Worm (Caenorhabditis elegans) whole organism, early embryonic: ENCODE measurements around the gene Y48C3A.18.

Source experiments
- B0310.2 ChIP-seq: sonication (generic microtip); optimal IDR thresholded peaks from 2 replicates; lab custom pipeline; 2016; ENCODE audit warnings: mild to moderate bottlenecking, missing genetic modification characterization, missing compliant biosample characterization
- F13C5.2 ChIP-seq: sonication (generic microtip); optimal IDR thresholded peaks from 2 replicates; lab custom pipeline; 2017; ENCODE audit warnings: mild to moderate bottlenecking, missing genetic modification characterization, inconsistent platforms, missing compliant biosample characterization
- aly-1 ChIP-seq: sonication (generic microtip); optimal IDR thresholded peaks from 2 replicates; lab custom pipeline; 2016; ENCODE audit warnings: missing genetic modification characterization, missing compliant biosample characterization
- ama-1 ChIP-seq: fragments of 150-350 bp; optimal IDR thresholded peaks from 2 replicates; lab custom pipeline; 2014
- ceh-13 ChIP-seq: fragments of 200-800 bp; sonication (Bioruptor generic); optimal IDR thresholded peaks from 2 replicates; lab custom pipeline; 2018; ENCODE audit warnings: mild to moderate bottlenecking, missing genetic modification characterization, missing compliant biosample characterization
- ceh-36 ChIP-seq: sonication (generic microtip); optimal IDR thresholded peaks from 2 replicates; lab custom pipeline; 2016; ENCODE audit warnings: missing genetic modification characterization, inconsistent platforms, missing compliant biosample characterization
- ets-7 ChIP-seq: sonication (generic microtip); optimal IDR thresholded peaks from 2 replicates; lab custom pipeline; 2016; ENCODE audit warnings: missing genotype, missing genetic modification characterization, missing compliant biosample characterization
- flt-1 ChIP-seq: fragments of 200-800 bp; sonication (Bioruptor generic); IDR thresholded peaks from 2 replicates; pipeline ENCODE4 v1.3.6; 2022; ENCODE audit warnings: missing genetic modification characterization, missing compliant biosample characterization
- hmbx-1 ChIP-seq: sonication (generic microtip); optimal IDR thresholded peaks from 2 replicates; lab custom pipeline; 2016; ENCODE audit warnings: mild to moderate bottlenecking, missing genetic modification characterization, missing compliant biosample characterization
- hmg-4 ChIP-seq: fragments of 200-800 bp; sonication (Bioruptor generic); optimal IDR thresholded peaks from 2 replicates; lab custom pipeline; 2018; ENCODE audit warnings: mild to moderate bottlenecking, missing genetic modification characterization, missing compliant biosample characterization
- hnd-1 ChIP-seq: sonication (generic microtip); optimal IDR thresholded peaks from 2 replicates; lab custom pipeline; 2016; ENCODE audit warnings: missing genetic modification characterization, missing compliant biosample characterization
- pes-1 ChIP-seq: fragments of 200-800 bp; sonication (Bioruptor generic); IDR thresholded peaks from 2 replicates; pipeline ENCODE4 v1.3.6; 2022; ENCODE audit warnings: missing genetic modification reagents, missing genetic modification characterization, missing compliant biosample characterization
- scrt-1 ChIP-seq: fragments of 200-800 bp; sonication (Bioruptor generic); IDR thresholded peaks from 2 replicates; pipeline ENCODE4 v1.3.6; 2022; ENCODE audit warnings: missing genetic modification characterization, missing compliant biosample characterization
- sea-1 ChIP-seq: fragments of 200-800 bp; sonication (Bioruptor generic); conservative IDR thresholded peaks from 2 replicates; pipeline ENCODE4 v1.3.6; 2022; ENCODE audit warnings: missing genetic modification characterization, missing compliant biosample characterization
- tbx-11 ChIP-seq: fragments of 200-800 bp; sonication (Bioruptor generic); IDR thresholded peaks from 2 replicates; pipeline ENCODE4 v1.3.6; 2022; ENCODE audit warnings: missing genetic modification characterization, missing compliant biosample characterization
- tbx-37 ChIP-seq: fragments of 200-800 bp; sonication (Bioruptor generic); conservative IDR thresholded peaks from 2 replicates; pipeline ENCODE4 v1.3.6; 2022; ENCODE audit warnings: missing genetic modification reagents, missing genetic modification characterization, missing compliant biosample characterization
- tra-4 ChIP-seq: sonication (generic microtip); optimal IDR thresholded peaks from 2 replicates; lab custom pipeline; 2017; ENCODE audit warnings: missing genetic modification characterization, missing compliant biosample characterization

Y48C3A.18 gene

DNA sequence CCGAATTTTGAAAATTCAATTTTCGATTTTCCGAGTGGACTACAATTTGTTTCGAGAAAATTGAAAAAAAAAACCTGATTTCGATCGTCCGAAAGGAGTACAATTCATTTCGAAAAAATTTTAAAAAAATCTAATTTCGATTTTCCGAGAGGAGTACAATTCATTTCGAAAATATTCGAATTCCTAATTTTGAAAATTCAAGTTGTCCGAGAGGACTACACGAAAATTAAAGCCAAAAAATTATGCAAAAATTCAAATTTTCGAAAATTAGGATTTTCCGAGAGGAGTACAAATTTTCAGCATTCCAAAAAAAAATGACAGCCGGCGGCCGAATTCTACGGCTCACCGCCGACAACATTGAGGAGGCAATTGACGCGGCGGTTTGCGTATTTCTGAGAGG is at the start of gene Y48C3A.18:
Gene Y48C3A.18 (plus strand): TSS at position 301 of the 400 bp plus-strand sequence.
- TF ChIP-seq hnd-1 (no peak), pes-1 (GFP tag; lab: Robert Waterston, UW) (no peak), hmg-4 (GFP tag; lab: Kevin White, UChicago) (no peak), F13C5.2 (no peak), B0310.2 (no peak), tbx-11 (no peak), ama-1 (no peak)

DNA sequence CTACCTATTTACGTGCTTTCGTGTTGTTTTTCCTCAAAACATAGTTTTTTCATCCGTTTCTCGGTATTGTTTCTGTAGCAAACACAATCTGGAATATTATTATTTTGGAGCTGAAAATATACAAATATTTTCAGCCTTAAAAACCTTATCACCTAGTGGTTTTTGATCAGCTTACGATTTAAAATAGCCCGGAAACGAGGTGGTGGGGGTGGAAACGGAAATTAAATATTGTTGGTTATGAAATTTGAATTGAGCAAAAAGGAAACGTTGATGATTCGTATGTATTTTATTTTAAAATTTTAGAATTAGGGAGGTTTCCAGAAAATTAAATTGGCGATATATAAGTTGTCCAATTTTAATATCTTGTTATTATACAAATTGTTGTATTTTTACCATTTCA is 44.7 kb upstream of the Y48C3A.18 start:
- TF ChIP-seq ets-7 (tag; lab: Kevin White, UChicago), result no peak
- TF ChIP-seq pes-1 (GFP tag; lab: Robert Waterston, UW), result no peak
- no peak for TF ChIP-seq tbx-11
- TF ChIP-seq ceh-13 (GFP tag; lab: Kevin White, UChicago), result no peak
- TF ChIP-seq sea-1 (GFP tag; lab: Robert Waterston, UW), result no peak
- TF ChIP-seq tbx-37 (GFP tag; lab: Robert Waterston, UW), result no peak

DNA sequence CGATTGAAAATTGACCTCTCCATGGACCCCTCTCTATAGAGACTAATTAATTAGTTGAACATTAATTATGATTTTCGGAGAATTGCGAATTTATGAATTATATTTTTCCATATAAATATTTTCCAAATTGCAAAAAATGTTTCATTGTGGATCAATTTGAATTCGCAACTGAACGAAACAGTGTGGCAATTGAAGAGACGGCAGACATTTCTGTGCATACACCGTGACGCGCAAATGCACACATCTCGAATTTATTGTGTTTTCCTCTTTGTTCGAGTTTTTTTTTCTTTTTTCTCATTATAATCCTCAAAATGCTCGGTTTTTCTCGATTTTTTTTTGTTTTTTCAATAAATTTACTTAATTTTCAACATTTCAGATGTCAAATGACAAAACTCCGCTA is 43.2 kb upstream of the Y48C3A.18 start, which contains the start of gene Y48C3A.20:
Gene Y48C3A.20 (plus strand): TSS at position 377 of the 400 bp plus-strand sequence.
- peak; percentile 54 for TF ChIP-seq F13C5.2
- no peak for TF ChIP-seq flt-1
- TF ChIP-seq tbx-11, result no peak
- no peak for TF ChIP-seq ceh-36
- no peak for TF ChIP-seq B0310.2
- no peak for TF ChIP-seq ets-7 (tag; lab: Kevin White, UChicago)

DNA sequence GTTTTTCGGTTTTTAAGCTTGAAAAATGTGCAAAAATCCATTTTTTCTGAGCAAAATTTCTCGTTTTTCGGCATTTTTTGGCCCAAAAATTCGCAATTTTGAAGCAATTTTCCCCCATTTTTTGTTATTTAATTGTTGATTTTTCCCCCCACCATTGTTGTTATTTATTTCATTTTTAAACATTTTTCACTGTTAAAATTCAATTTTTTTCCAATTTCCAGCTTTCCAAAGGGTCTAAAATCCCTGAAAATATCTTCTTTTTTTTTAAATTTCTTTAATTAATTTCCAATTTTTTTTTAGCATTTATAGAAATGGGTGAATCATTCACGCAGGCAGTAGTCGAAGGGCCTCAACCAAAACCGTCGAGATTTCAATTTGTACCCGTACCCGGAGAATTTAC is 36.3 kb upstream of the Y48C3A.18 start, which contains the start of gene Y48C3A.12:
Gene Y48C3A.12 (plus strand): TSS at position 301 of the 400 bp plus-strand sequence.
- TF ChIP-seq sea-1 (GFP tag; lab: Robert Waterston, UW), result no peak
- TF ChIP-seq hmg-4 (GFP tag; lab: Kevin White, UChicago), result no peak
- TF ChIP-seq ceh-13 (GFP tag; lab: Kevin White, UChicago), result no peak
- no peak for TF ChIP-seq pes-1 (GFP tag; lab: Robert Waterston, UW)
- TF ChIP-seq flt-1, result no peak
- no peak for TF ChIP-seq hnd-1
- no peak for TF ChIP-seq B0310.2
- no peak for TF ChIP-seq F13C5.2

DNA sequence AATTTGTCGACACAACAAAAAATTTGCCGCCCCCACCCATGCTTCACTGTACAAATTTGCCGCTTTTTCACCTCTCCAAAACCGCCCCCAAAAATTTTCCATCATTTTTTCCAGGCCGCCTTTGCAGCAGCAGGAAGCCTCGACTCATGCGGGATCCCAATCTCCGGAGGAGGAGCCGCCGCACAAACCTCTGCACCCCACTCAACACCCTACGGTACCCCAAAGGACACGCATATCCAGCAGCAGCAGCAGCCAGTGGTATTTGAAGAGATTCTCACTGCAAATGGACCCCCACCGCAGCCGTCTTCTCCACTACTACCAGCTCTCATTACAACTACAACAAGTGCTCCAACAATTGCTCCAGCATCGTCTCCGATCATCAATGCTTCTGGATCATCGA is 29.4 kb upstream of the Y48C3A.18 start:
- TF ChIP-seq tra-4 (tag; lab: Kevin White, UChicago) (no peak), B0310.2 (no peak), tbx-11 (no peak), ets-7 (tag; lab: Kevin White, UChicago) (no peak), ama-1 (no peak), F13C5.2 (no peak), pes-1 (GFP tag; lab: Robert Waterston, UW) (no peak), ceh-13 (GFP tag; lab: Kevin White, UChicago) (no peak)

DNA sequence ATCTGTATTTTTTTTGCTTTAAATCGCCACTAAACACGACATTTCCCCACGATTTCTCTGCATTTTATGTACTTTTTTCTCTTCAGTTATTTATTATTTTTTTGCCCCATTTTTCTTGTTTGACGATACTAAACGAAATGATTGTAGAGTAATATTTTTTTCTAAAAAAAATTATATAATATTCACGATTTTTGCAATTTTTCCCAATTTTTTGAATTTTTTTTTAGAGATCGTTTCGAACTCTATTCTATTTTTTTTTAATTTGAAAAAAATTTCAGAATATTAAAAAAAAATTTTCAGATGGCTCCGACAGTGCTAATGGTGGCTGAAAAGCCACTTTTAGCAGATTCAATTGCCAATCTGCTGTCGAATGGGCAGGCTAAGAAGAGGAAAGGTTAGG is 23.0 kb upstream of the Y48C3A.18 start, which contains the start of gene Y48C3A.14:
Gene Y48C3A.14 (plus strand): TSS at position 301 of the 400 bp plus-strand sequence.
- no peak for TF ChIP-seq tbx-37 (GFP tag; lab: Robert Waterston, UW)
- no peak for TF ChIP-seq tra-4 (tag; lab: Kevin White, UChicago)
- TF ChIP-seq sea-1 (GFP tag; lab: Robert Waterston, UW), result no peak
- no peak for TF ChIP-seq flt-1
- TF ChIP-seq hmg-4 (GFP tag; lab: Kevin White, UChicago), result no peak
- no peak for TF ChIP-seq ets-7 (tag; lab: Kevin White, UChicago)
- TF ChIP-seq B0310.2, result no peak
- no peak for TF ChIP-seq hnd-1
- no peak for TF ChIP-seq ceh-36
- no peak for TF ChIP-seq scrt-1 (GFP tag; lab: Robert Waterston, UW)
- TF ChIP-seq hmbx-1 (tag; lab: Kevin White, UChicago), result no peak
- no peak for TF ChIP-seq F13C5.2
- no peak for TF ChIP-seq ama-1
- no peak for TF ChIP-seq pes-1 (GFP tag; lab: Robert Waterston, UW)
- no peak for TF ChIP-seq ceh-13 (GFP tag; lab: Kevin White, UChicago)
- no peak for TF ChIP-seq aly-1
- TF ChIP-seq tbx-11, result no peak

DNA sequence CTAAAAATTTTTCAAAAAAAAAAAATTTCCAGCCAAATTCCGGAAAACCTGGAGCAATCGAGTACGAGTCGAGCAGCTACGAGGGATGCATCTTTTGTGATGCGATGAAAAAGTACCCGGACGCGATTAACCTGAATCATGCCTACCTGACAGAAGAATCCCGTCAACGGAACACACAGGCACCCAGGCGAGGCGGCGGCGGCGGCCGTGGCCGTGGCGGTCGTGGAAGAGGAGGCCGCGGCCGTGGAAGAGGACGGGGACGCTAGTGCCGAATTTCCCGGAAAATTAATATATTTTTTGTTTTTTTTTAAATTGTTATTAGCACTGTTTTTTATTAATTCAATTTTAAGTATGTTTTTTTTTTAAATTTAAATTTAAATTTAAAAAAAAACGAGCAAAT is 10.9 kb upstream of the Y48C3A.18 start:
- TF ChIP-seq hmg-4 (GFP tag; lab: Kevin White, UChicago) (no peak), ceh-13 (GFP tag; lab: Kevin White, UChicago) (no peak), aly-1 (no peak), B0310.2 (no peak), scrt-1 (GFP tag; lab: Robert Waterston, UW) (no peak), pes-1 (GFP tag; lab: Robert Waterston, UW) (no peak), tra-4 (tag; lab: Kevin White, UChicago) (no peak), ets-7 (tag; lab: Kevin White, UChicago) (no peak), hnd-1 (no peak)

DNA sequence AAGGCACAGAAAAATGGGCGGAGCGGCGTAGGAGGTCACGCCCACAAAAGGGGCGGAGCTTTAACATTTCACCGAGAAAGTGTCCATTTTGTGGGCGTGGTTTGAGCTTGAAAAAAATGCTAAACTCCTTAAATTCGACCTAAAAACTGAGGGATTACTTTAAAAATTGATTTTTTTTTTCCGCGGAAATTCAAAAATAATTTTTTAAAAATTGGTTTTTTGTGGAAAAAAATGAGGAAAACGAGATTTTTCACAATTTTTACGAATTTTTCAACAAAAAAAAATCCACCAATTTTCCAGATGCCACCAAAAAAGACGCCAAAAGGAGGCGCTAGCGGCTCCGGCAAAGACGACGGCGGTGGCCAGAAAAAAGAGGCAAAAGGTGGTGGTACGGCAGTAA is 9.8 kb upstream of the Y48C3A.18 start, which contains the start of gene pinn-4:
Gene pinn-4 (plus strand): TSS at position 301 of the 400 bp plus-strand sequence.
- no peak for TF ChIP-seq pes-1 (GFP tag; lab: Robert Waterston, UW)
- TF ChIP-seq scrt-1 (GFP tag; lab: Robert Waterston, UW), result no peak
- no peak for TF ChIP-seq hmbx-1 (tag; lab: Kevin White, UChicago)
- TF ChIP-seq tra-4 (tag; lab: Kevin White, UChicago), result no peak
- TF ChIP-seq ets-7 (tag; lab: Kevin White, UChicago), result no peak

DNA sequence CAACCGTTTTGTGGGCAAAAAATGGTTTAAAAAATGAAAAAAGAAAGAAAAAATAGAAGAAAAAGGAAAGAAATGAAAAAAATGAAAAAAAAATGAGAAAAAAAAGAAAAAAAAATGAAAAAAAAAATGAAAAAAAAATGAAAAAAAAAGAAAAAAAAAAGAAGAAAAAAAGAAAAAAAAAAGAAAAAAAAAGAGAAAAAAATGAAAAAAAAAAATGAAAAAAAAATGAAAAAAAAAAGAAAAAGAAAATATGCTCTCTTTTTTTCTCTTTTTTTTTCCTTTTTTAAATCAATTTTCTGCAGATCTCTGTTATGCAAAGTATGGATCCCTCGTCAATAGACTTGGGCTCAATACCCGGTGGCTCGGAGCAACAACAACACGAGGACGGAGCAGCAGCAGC is 6.6 kb upstream of the Y48C3A.18 start, which contains the start of gene efl-2:
Gene efl-2 (plus strand): TSS at position 301 of the 400 bp plus-strand sequence.
- TF ChIP-seq ama-1, result no peak
- no peak for TF ChIP-seq sea-1 (GFP tag; lab: Robert Waterston, UW)
- no peak for TF ChIP-seq aly-1
